Fruit fly (Drosophila melanogaster) whole organism, embryonic: ENCODE data around the gene Rab9Fb.

Experiments
- Asciz ChIP-seq: fragments of 200-800 bp; sonication (Bioruptor generic); optimal IDR thresholded peaks from 2 replicates; lab custom pipeline; 2017; ENCODE audit warnings: missing biosample characterization, mild to moderate bottlenecking, missing genetic modification characterization, missing genetic modification reagents
- C15 ChIP-seq: fragments of 200-800 bp; sonication (Bioruptor generic); IDR thresholded peaks from 3 replicates; pipeline ENCODE4 v1.3.6; 2022; ENCODE audit warnings: missing biosample characterization, missing genetic modification characterization
- CG10147 ChIP-seq: fragments of 200-800 bp; sonication (Bioruptor generic); optimal IDR thresholded peaks from 2 replicates; lab custom pipeline; 2019; ENCODE audit warnings: missing biosample characterization, mild to moderate bottlenecking, missing genetic modification characterization, moderate library complexity
- CG10209 ChIP-seq: fragments of 200-800 bp; sonication (Bioruptor generic); optimal IDR thresholded peaks from 3 replicates; lab custom pipeline; 2017; ENCODE audit warnings: missing biosample characterization, mild to moderate bottlenecking, missing genetic modification characterization, missing genetic modification reagents
- CG10565 ChIP-seq: fragments of 200-800 bp; sonication (Bioruptor generic); optimal IDR thresholded peaks from 3 replicates; lab custom pipeline; 2016; ENCODE audit warnings: missing biosample characterization, mild to moderate bottlenecking, missing genetic modification characterization
- CG11093 ChIP-seq: fragments of 200-800 bp; sonication (Bioruptor generic); IDR thresholded peaks from 3 replicates; pipeline ENCODE4 v1.3.6; 2022; ENCODE audit warnings: missing biosample characterization, missing genetic modification characterization
- CG13123 ChIP-seq: fragments of 200-800 bp; sonication (Bioruptor generic); optimal IDR thresholded peaks from 2 replicates; lab custom pipeline; 2016; ENCODE audit warnings: missing biosample characterization, missing genetic modification characterization
- CG13424 ChIP-seq: fragments of 200-800 bp; sonication (Bioruptor generic); optimal IDR thresholded peaks from 2 replicates; lab custom pipeline; 2019; ENCODE audit warnings: missing biosample characterization, mild to moderate bottlenecking, missing genetic modification characterization, moderate library complexity
- CG14860 ChIP-seq: fragments of 200-800 bp; sonication (Bioruptor generic); IDR thresholded peaks from 3 replicates; pipeline ENCODE4 v1.3.6; 2022; ENCODE audit warnings: missing biosample characterization, missing genetic modification characterization; ENCODE audit not compliant: partially characterized antibody
- CG1529 ChIP-seq: fragments of 200-800 bp; sonication (Bioruptor generic); optimal IDR thresholded peaks from 3 replicates; lab custom pipeline; 2018; ENCODE audit warnings: missing biosample characterization, missing genetic modification characterization
- CG18599 ChIP-seq: fragments of 200-800 bp; sonication (Bioruptor generic); optimal IDR thresholded peaks from 3 replicates; lab custom pipeline; 2017; ENCODE audit warnings: missing biosample characterization, missing genetic modification characterization, mild to moderate bottlenecking, moderate library complexity, missing genetic modification reagents
- CG2120 ChIP-seq: fragments of 200-800 bp; sonication (Bioruptor generic); optimal IDR thresholded peaks from 3 replicates; lab custom pipeline; 2016; ENCODE audit warnings: missing biosample characterization, missing genetic modification characterization
- CG2129 ChIP-seq: fragments of 200-800 bp; sonication (Bioruptor generic); IDR thresholded peaks from 2 replicates; pipeline ENCODE4 v1.3.6; 2022; ENCODE audit warnings: missing biosample characterization, missing genetic modification characterization; ENCODE audit not compliant: partially characterized antibody
- CG31388 ChIP-seq: fragments of 200-800 bp; sonication (Bioruptor generic); optimal IDR thresholded peaks from 2 replicates; lab custom pipeline; 2016; ENCODE audit warnings: missing biosample characterization, missing genetic modification characterization
- CG3281 ChIP-seq: fragments of 200-800 bp; sonication (Bioruptor generic); optimal IDR thresholded peaks from 3 replicates; lab custom pipeline; 2017; ENCODE audit warnings: missing biosample characterization, mild to moderate bottlenecking, missing genetic modification characterization
- CG3407 ChIP-seq: fragments of 200-800 bp; sonication (Bioruptor generic); optimal IDR thresholded peaks from 2 replicates; lab custom pipeline; 2018; ENCODE audit warnings: missing biosample characterization, mild to moderate bottlenecking, missing genetic modification characterization
- CG4820 ChIP-seq: fragments of 200-800 bp; sonication (Bioruptor generic); optimal IDR thresholded peaks from 3 replicates; lab custom pipeline; 2016; ENCODE audit warnings: missing biosample characterization, missing genetic modification characterization
- CG6175 ChIP-seq: fragments of 200-800 bp; sonication (Bioruptor generic); IDR thresholded peaks from 3 replicates; pipeline ENCODE4 v1.3.6; 2022; ENCODE audit warnings: missing biosample characterization, missing genetic modification characterization
- CG6854 ChIP-seq: fragments of 200-800 bp; sonication (Bioruptor generic); optimal IDR thresholded peaks from 3 replicates; lab custom pipeline; 2017; ENCODE audit warnings: missing biosample characterization, mild to moderate bottlenecking, missing genetic modification characterization
- CG7963 ChIP-seq: fragments of 200-800 bp; sonication (Bioruptor generic); IDR thresholded peaks from 3 replicates; pipeline ENCODE4 v1.3.6; 2022; ENCODE audit warnings: missing biosample characterization, missing genetic modification characterization; ENCODE audit not compliant: partially characterized antibody
- CG8089 ChIP-seq: fragments of 200-800 bp; sonication (Bioruptor generic); optimal IDR thresholded peaks from 3 replicates; lab custom pipeline; 2016; ENCODE audit warnings: missing biosample characterization, missing genetic modification characterization
- CG8765 ChIP-seq: fragments of 200-800 bp; sonication (Bioruptor generic); IDR thresholded peaks from 2 replicates; pipeline ENCODE4 v1.3.6; 2022; ENCODE audit warnings: missing biosample characterization, missing genetic modification characterization
- CG9727 ChIP-seq: fragments of 200-800 bp; sonication (Bioruptor generic); optimal IDR thresholded peaks from 3 replicates; lab custom pipeline; 2017; ENCODE audit warnings: missing biosample characterization, mild to moderate bottlenecking, missing genetic modification characterization
- CTCF ChIP-seq: fragments of 200-800 bp; sonication (Bioruptor generic); optimal IDR thresholded peaks from 2 replicates; lab custom pipeline; 2017; ENCODE audit warnings: missing biosample characterization, mild to moderate bottlenecking, missing genetic modification characterization, moderate library complexity
- Dbx ChIP-seq: fragments of 200-800 bp; sonication (Bioruptor generic); IDR thresholded peaks from 3 replicates; pipeline ENCODE4 v1.3.6; 2022; ENCODE audit warnings: missing biosample characterization, missing genetic modification characterization
- Gsc ChIP-seq: fragments of 200-800 bp; sonication (Bioruptor generic); IDR thresholded peaks from 2 replicates; pipeline ENCODE4 v1.3.6; 2022; ENCODE audit warnings: missing biosample characterization, missing genetic modification characterization
- Jarid2 ChIP-seq: fragments of 200-800 bp; sonication (Bioruptor generic); optimal IDR thresholded peaks from 3 replicates; lab custom pipeline; 2017; ENCODE audit warnings: mild to moderate bottlenecking, missing biosample characterization, missing genetic modification reagents, missing genetic modification characterization
- Nf-YB ChIP-seq: fragments of 200-800 bp; sonication (Bioruptor generic); optimal IDR thresholded peaks from 3 replicates; lab custom pipeline; 2019; ENCODE audit warnings: missing biosample characterization, mild to moderate bottlenecking, missing genetic modification characterization, moderate library complexity
- Ssrp ChIP-seq: fragments of 200-800 bp; sonication (Bioruptor generic); optimal IDR thresholded peaks from 2 replicates; lab custom pipeline; 2018; ENCODE audit warnings: missing biosample characterization, mild to moderate bottlenecking, missing genetic modification characterization, moderate library complexity
- Xrp1 ChIP-seq: fragments of 200-800 bp; sonication (Bioruptor generic); IDR thresholded peaks from 2 replicates; pipeline ENCODE4 v1.3.6; 2022; ENCODE audit warnings: missing biosample characterization, missing genetic modification characterization
- YL-1 ChIP-seq: fragments of 200-800 bp; sonication (Bioruptor generic); optimal IDR thresholded peaks from 3 replicates; lab custom pipeline; 2017; ENCODE audit warnings: missing biosample characterization, mild to moderate bottlenecking, missing genetic modification characterization
- ase ChIP-seq: fragments of 200-800 bp; sonication (Bioruptor generic); IDR thresholded peaks from 3 replicates; pipeline ENCODE4 v1.3.6; 2022; ENCODE audit warnings: missing biosample characterization, missing genetic modification characterization
- crol ChIP-seq: fragments of 200-800 bp; sonication (Bioruptor generic); IDR thresholded peaks from 2 replicates; pipeline ENCODE4 v1.3.6; 2022; ENCODE audit warnings: missing biosample characterization, missing genetic modification characterization
- danr ChIP-seq: fragments of 200-800 bp; sonication (Bioruptor generic); IDR thresholded peaks from 2 replicates; pipeline ENCODE4 v1.3.6; 2022; ENCODE audit warnings: missing biosample characterization, missing genetic modification characterization
- dm ChIP-seq: fragments of 200-800 bp; sonication (Bioruptor generic); optimal IDR thresholded peaks from 3 replicates; lab custom pipeline; 2016; ENCODE audit warnings: missing biosample characterization, missing genetic modification characterization
- eve ChIP-seq, 2 experiments: fragments of >200 bp; optimal IDR thresholded peaks; 2 replicates each; lab custom pipeline; 2017; ENCODE audit warnings: missing biosample characterization in 2 of 2, missing genetic modification characterization in 2 of 2
- ewg ChIP-seq: fragments of 200-800 bp; sonication (Bioruptor generic); optimal IDR thresholded peaks from 3 replicates; lab custom pipeline; 2017; ENCODE audit warnings: mild to moderate bottlenecking, missing biosample characterization, missing genetic modification reagents, missing genetic modification characterization
- gcm ChIP-seq: fragments of 200-800 bp; sonication (Bioruptor generic); optimal IDR thresholded peaks from 2 replicates; lab custom pipeline; 2019; ENCODE audit warnings: missing biosample characterization, mild to moderate bottlenecking, missing genetic modification characterization, moderate library complexity
- hkb ChIP-seq, 2 experiments: fragments of 200-800 bp in 1 of 2; fragments of >200 bp in 1 of 2; sonication (Bioruptor generic) in 1 of 2; IDR thresholded peaks in 1 of 2; optimal IDR thresholded peaks in 1 of 2; 2 replicates each; pipeline versions ENCODE4 v1.3.6 to Lab custom; 2017 to 2022; ENCODE audit warnings: missing biosample characterization in 1 of 2, missing genetic modification characterization in 1 of 2
- lab ChIP-seq: fragments of 200-800 bp; sonication (Bioruptor generic); optimal IDR thresholded peaks from 3 replicates; lab custom pipeline; 2017; ENCODE audit warnings: missing biosample characterization, missing genetic modification characterization, mild to moderate bottlenecking, moderate library complexity, missing genetic modification reagents
- pnt ChIP-seq: fragments of 200-800 bp; sonication (Bioruptor generic); optimal IDR thresholded peaks from 3 replicates; lab custom pipeline; 2016; ENCODE audit warnings: missing biosample characterization, missing genetic modification characterization
- schlank ChIP-seq: fragments of 200-800 bp; sonication (Bioruptor generic); optimal IDR thresholded peaks from 2 replicates; lab custom pipeline; 2018; ENCODE audit warnings: missing biosample characterization, mild to moderate bottlenecking, missing genetic modification characterization
- sens-2 ChIP-seq: fragments of 200-800 bp; sonication (Bioruptor generic); IDR thresholded peaks from 2 replicates; pipeline ENCODE4 v1.3.6; 2022; ENCODE audit warnings: missing biosample characterization, missing genetic modification characterization
- slou ChIP-seq: fragments of 200-800 bp; sonication (Bioruptor generic); optimal IDR thresholded peaks from 3 replicates; lab custom pipeline; 2016; ENCODE audit warnings: missing biosample characterization, missing genetic modification characterization
- slp2 ChIP-seq: fragments of 200-800 bp; sonication (Bioruptor generic); optimal IDR thresholded peaks from 2 replicates; lab custom pipeline; 2016; ENCODE audit warnings: missing biosample characterization, missing genetic modification characterization
- stwl ChIP-seq: fragments of 200-800 bp; sonication (Bioruptor generic); optimal IDR thresholded peaks from 3 replicates; lab custom pipeline; 2018; ENCODE audit warnings: missing biosample characterization, mild to moderate bottlenecking, missing genetic modification characterization, moderate library complexity
- tin ChIP-seq: fragments of 200-800 bp; sonication (Bioruptor generic); optimal IDR thresholded peaks from 3 replicates; lab custom pipeline; 2016; ENCODE audit warnings: missing biosample characterization, missing genetic modification characterization
- twi ChIP-seq: fragments of 200-800 bp; optimal IDR thresholded peaks from 2 replicates; lab custom pipeline; 2019; ENCODE audit warnings: missing biosample characterization, mild to moderate bottlenecking, missing genetic modification characterization, moderate library complexity
- unpg ChIP-seq: fragments of 200-800 bp; sonication (Bioruptor generic); optimal IDR thresholded peaks from 3 replicates; lab custom pipeline; 2018; ENCODE audit warnings: missing biosample characterization, mild to moderate bottlenecking, missing genetic modification characterization, moderate library complexity
- usp ChIP-seq: fragments of >200 bp; optimal IDR thresholded peaks from 2 replicates; lab custom pipeline; 2017; ENCODE audit warnings: missing biosample characterization, missing genetic modification characterization
- wor ChIP-seq: fragments of 200-800 bp; sonication (Bioruptor generic); IDR thresholded peaks from 2 replicates; pipeline ENCODE4 v1.3.6; 2022; ENCODE audit warnings: missing biosample characterization, missing genetic modification characterization

Rab9Fb gene

DNA sequence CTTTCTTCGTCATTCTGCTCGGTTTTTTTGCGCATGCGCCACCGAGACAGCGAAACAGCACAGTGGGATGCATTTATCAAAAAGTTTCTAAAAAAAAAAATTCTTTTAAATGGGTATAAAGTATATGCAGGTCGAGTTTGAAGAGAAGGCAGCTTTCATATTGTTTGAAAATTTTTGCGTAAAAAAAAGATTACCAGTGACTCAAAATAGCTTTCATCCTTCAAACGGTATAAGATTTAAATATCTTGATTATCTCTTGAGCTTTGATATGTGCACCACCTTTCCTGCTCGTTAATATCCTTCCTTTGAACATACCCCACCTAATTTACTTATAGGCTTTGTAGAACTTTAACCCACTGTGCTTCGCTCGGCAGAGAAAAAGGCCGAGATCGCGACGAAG is 47.2 kb downstream of the Rab9Fb start (continued):
- TF ChIP-seq CG7963 (GFP tag; lab: Robert Waterston, UW) (no peak), ase (no peak), pnt (GFP tag; lab: Kevin White, UChicago) (peak; percentile 45), CG2129 (GFP tag; lab: Robert Waterston, UW) (no peak), CG2120 (GFP tag; lab: Kevin White, UChicago) (peak; percentile 39), CG3281 (GFP tag; lab: Kevin White, UChicago) (peak; percentile 38), CG10147 (GFP tag; lab: Kevin White, UChicago) (peak; percentile 46), CG13424 (tag; lab: Kevin White, UChicago) (peak; percentile 72), gcm (GFP tag; lab: Kevin White, UChicago) (peak; percentile 49), wor (GFP tag; lab: Robert Waterston, UW) (peak; percentile 58), stwl (tag; lab: Kevin White, UChicago) (no peak), dm (GFP tag; lab: Kevin White, UChicago) (no peak), CG14860 (GFP tag; lab: Robert Waterston, UW) (no peak), CG10565 (GFP tag; lab: Kevin White, UChicago) (no peak), CG3407 (GFP tag; lab: Kevin White, UChicago) (peak; percentile 45), eve (GFP tag; optimal IDR thresholded peaks at IDR 0.05; lab: Kevin White, UChicago) (no peak), CG18599 (GFP tag; lab: Kevin White, UChicago) (peak; percentile 45), unpg (GFP tag; lab: Kevin White, UChicago) (peak; percentile 62), Jarid2 (peak; percentile 35), sens-2 (GFP tag; lab: Robert Waterston, UW) (0 out of 2 replicates have a peak, but pooled peaks have one; percentile 33), CTCF (no peak), crol (GFP tag; lab: Robert Waterston, UW) (no peak), slou (peak; percentile 22), slp2 (GFP tag; lab: Kevin White, UChicago) (peak; percentile 52), CG13123 (GFP tag; lab: Kevin White, UChicago) (no peak), schlank (no peak), twi (tag; lab: Kevin White, UChicago) (peak; percentile 20), lab (peak; percentile 61), C15 (GFP tag; lab: Robert Waterston, UW) (no peak), usp (GFP tag; lab: Kevin White, UChicago) (no peak), Nf-YB (GFP tag; lab: Kevin White, UChicago) (peak; percentile 26), CG4820 (GFP tag; lab: Kevin White, UChicago) (peak; percentile 66), danr (GFP tag; lab: Robert Waterston, UW) (peak; percentile 19; the same call in 1 of the 2 replicates), tin (GFP tag; lab: Kevin White, UChicago) (peak; percentile 30), hkb (optimal IDR thresholded peaks at IDR 0.05; lab: Kevin White, UChicago) (no peak), hkb (GFP tag; IDR thresholded peaks at IDR 0.05; lab: Robert Waterston, UW) (peak; percentile 67), CG8089 (GFP tag; lab: Kevin White, UChicago) (peak; percentile 56), Ssrp (tag; lab: Kevin White, UChicago) (peak; percentile 71), Xrp1 (peak; percentile 64), Gsc (0 out of 2 replicates have a peak, but pooled peaks have one; percentile 21), CG6854 (peak; percentile 30), YL-1 (GFP tag; lab: Kevin White, UChicago) (no peak), CG6175 (GFP tag; lab: Robert Waterston, UW) (no peak), CG8765 (GFP tag; lab: Robert Waterston, UW) (no peak), CG31388 (GFP tag; lab: Kevin White, UChicago) (peak; percentile 0), CG9727 (peak; percentile 80), CG10209 (GFP tag; lab: Kevin White, UChicago) (peak; percentile 68), ewg (GFP tag; lab: Kevin White, UChicago) (peak; percentile 65), Asciz (GFP tag; lab: Kevin White, UChicago) (peak; percentile 45), Dbx (GFP tag; lab: Robert Waterston, UW) (no peak), CG1529 (GFP tag; lab: Kevin White, UChicago) (peak; percentile 49), CG11093 (GFP tag; lab: Robert Waterston, UW) (0 out of 3 replicates have a peak, but pooled peaks have one; percentile 41)
